Fruit fly (Drosophila melanogaster): ENCODE measurements around the gene dsb.

Gene dsb

dm6 chr3L:1876215-1876625 lies 33.8 kb downstream of the dsb start, which contains the start of gene dre4 (continued):
- peak; percentile 76; the same call in 1 of the 2 replicates for TF ChIP-seq rib (GFP tag; IDR thresholded peaks at IDR 0.05)
- peak; percentile 12 for TF ChIP-seq Usf (GFP tag; optimal IDR thresholded peaks at IDR 0.05)
- TF ChIP-seq CG1647 (GFP tag; optimal IDR thresholded peaks at IDR 0.05): peak; percentile 55
- peak; percentile 40 for TF ChIP-seq lbe (GFP tag; optimal IDR thresholded peaks at IDR 0.05)
- peak; percentile 41 for TF ChIP-seq CG30431 (GFP tag; optimal IDR thresholded peaks at IDR 0.05)
- TF ChIP-seq CG15514 (GFP tag; optimal IDR thresholded peaks at IDR 0.05): peak; percentile 90
- TF ChIP-seq CG7271 (tag; optimal IDR thresholded peaks at IDR 0.05): no peak
- TF ChIP-seq TFAM (GFP tag; optimal IDR thresholded peaks at IDR 0.05): no peak
- peak; percentile 52 for TF ChIP-seq lmd (GFP tag; IDR thresholded peaks at IDR 0.05)
- TF ChIP-seq MESR4 (GFP tag; optimal IDR thresholded peaks at IDR 0.05): peak; percentile 63
- no peak; the same call in 2 of the 3 replicates for TF ChIP-seq HLH4C (GFP tag; IDR thresholded peaks at IDR 0.05; ENCODE audit: partially characterized antibody)
- TF ChIP-seq CG1792 (GFP tag; optimal IDR thresholded peaks at IDR 0.05): peak; percentile 67
- TF ChIP-seq hb (GFP tag; IDR thresholded peaks at IDR 0.05; ENCODE audit: partially characterized antibody): no peak
- TF ChIP-seq CG3163 (GFP tag; optimal IDR thresholded peaks at IDR 0.05): peak; percentile 30
- no peak for TF ChIP-seq Sry-β (GFP tag; optimal IDR thresholded peaks at IDR 0.05)
- peak; percentile 55 for TF ChIP-seq CG11247 (GFP tag; IDR thresholded peaks at IDR 0.05)
- TF ChIP-seq fd3F (GFP tag; optimal IDR thresholded peaks at IDR 0.05): peak; percentile 34
- peak; percentile 86 for TF ChIP-seq Hmr (GFP tag; optimal IDR thresholded peaks at IDR 0.05)
- TF ChIP-seq Doc2 (GFP tag; IDR thresholded peaks at IDR 0.05): no peak
- TF ChIP-seq CG10321 (GFP tag; IDR thresholded peaks at IDR 0.05): 0 out of 2 replicates have a peak, but pooled peaks have one; percentile 42
- no peak for TF ChIP-seq CG10543 (GFP tag; optimal IDR thresholded peaks at IDR 0.05)
- peak; percentile 67 for TF ChIP-seq Spps (tag; optimal IDR thresholded peaks at IDR 0.05)
- TF ChIP-seq hkb (optimal IDR thresholded peaks at IDR 0.05): no peak
- TF ChIP-seq hkb (GFP tag; IDR thresholded peaks at IDR 0.05): peak; percentile 84
- TF ChIP-seq mirr (GFP tag; optimal IDR thresholded peaks at IDR 0.05): no peak
- peak; percentile 79 for TF ChIP-seq CG12391 (tag; optimal IDR thresholded peaks at IDR 0.05)
- peak; percentile 47; the same call in 1 of the 2 replicates for TF ChIP-seq hbn (GFP tag; IDR thresholded peaks at IDR 0.05; ENCODE audit: partially characterized antibody)
- no peak for TF ChIP-seq wor (GFP tag; IDR thresholded peaks at IDR 0.05)
- peak; percentile 93 for TF ChIP-seq Lhr (GFP tag; optimal IDR thresholded peaks at IDR 0.05)
- TF ChIP-seq CG3995 (GFP tag; optimal IDR thresholded peaks at IDR 0.05): peak; percentile 37
- peak; percentile 68 for TF ChIP-seq CG12155 (GFP tag; optimal IDR thresholded peaks at IDR 0.05)
- peak; percentile 66 for TF ChIP-seq Fer3 (tag; optimal IDR thresholded peaks at IDR 0.05)
- TF ChIP-seq CG9797 (GFP tag; optimal IDR thresholded peaks at IDR 0.05): peak; percentile 94
- TF ChIP-seq BtbVII (GFP tag; optimal IDR thresholded peaks at IDR 0.05): peak; percentile 32
- TF ChIP-seq Atf3 (GFP tag; optimal IDR thresholded peaks at IDR 0.05): peak; percentile 43
- peak; percentile 88 for TF ChIP-seq E2f2 (GFP tag; IDR thresholded peaks at IDR 0.05)
- peak; percentile 33 for TF ChIP-seq NC2α (GFP tag; optimal IDR thresholded peaks at IDR 0.05)
- peak; percentile 49 for TF ChIP-seq CG13894 (tag; optimal IDR thresholded peaks at IDR 0.05)
- TF ChIP-seq CG13775 (GFP tag; optimal IDR thresholded peaks at IDR 0.05): peak; percentile 65
- peak; percentile 43 for TF ChIP-seq CG7928 (GFP tag; optimal IDR thresholded peaks at IDR 0.05)
- TF ChIP-seq CG5245 (GFP tag; optimal IDR thresholded peaks at IDR 0.05): peak; percentile 43
- peak; percentile 24; the same call in 1 of the 2 replicates for TF ChIP-seq crol (GFP tag; IDR thresholded peaks at IDR 0.05)
- peak; percentile 49; the same call in 1 of the 2 replicates for TF ChIP-seq CG1024 (GFP tag; IDR thresholded peaks at IDR 0.05)
- TF ChIP-seq zen (tag; optimal IDR thresholded peaks at IDR 0.05): peak; percentile 55
- no peak for TF ChIP-seq ham (GFP tag; IDR thresholded peaks at IDR 0.05)
- TF ChIP-seq amos (GFP tag; IDR thresholded peaks at IDR 0.05; ENCODE audit: partially characterized antibody): peak; percentile 62
- peak; percentile 57 for TF ChIP-seq Drgx (GFP tag; IDR thresholded peaks at IDR 0.05)
- TF ChIP-seq CG42726 (GFP tag; IDR thresholded peaks at IDR 0.05; ENCODE audit: partially characterized antibody): no peak
- TF ChIP-seq tx (GFP tag; optimal IDR thresholded peaks at IDR 0.05): peak; percentile 70
- TF ChIP-seq Bgb (GFP tag; IDR thresholded peaks at IDR 0.05; ENCODE audit: partially characterized antibody): peak; percentile 70

All from whole organism, embryonic.